Worm (Caenorhabditis elegans) whole organism, L4 larva: ENCODE measurements around the gene sdz-7.

Experiments used
- D1046.2 ChIP-seq: fragments of 200-800 bp; sonication (Bioruptor generic); IDR thresholded peaks from 2 replicates; pipeline ENCODE4 v1.3.6; 2022; ENCODE audit warnings: missing genetic modification characterization, missing compliant biosample characterization
- F10B5.3 ChIP-seq: sonication (generic microtip); optimal IDR thresholded peaks from 2 replicates; lab custom pipeline; 2016; ENCODE audit warnings: mild to moderate bottlenecking, missing genetic modification characterization, missing compliant biosample characterization
- F44E2.7 ChIP-seq: fragments of 200-800 bp; sonication (Bioruptor generic); IDR thresholded peaks from 2 replicates; pipeline ENCODE4 v2.1.2; 2022; ENCODE audit warnings: missing genetic modification characterization, missing compliant biosample characterization
- F49E8.2 ChIP-seq: sonication (generic microtip); optimal IDR thresholded peaks from 2 replicates; lab custom pipeline; 2016; ENCODE audit warnings: missing compliant biosample characterization, mild to moderate bottlenecking, missing genetic modification characterization, borderline replicate concordance
- Y48G9A.11 ChIP-seq: fragments of 200-800 bp; sonication (Bioruptor generic); IDR thresholded peaks from 2 replicates; pipeline ENCODE4 v1.3.6; 2022; ENCODE audit warnings: missing genetic modification reagents, missing genetic modification characterization, missing compliant biosample characterization
- aha-1 ChIP-seq: fragments of 150-350 bp; peaks from one replicate; lab custom pipeline; 2014; ENCODE audit warnings: missing biosample characterization, missing genetic modification characterization
- ama-1 ChIP-seq: fragments of 150-350 bp; optimal IDR thresholded peaks from 2 replicates; lab custom pipeline; 2014; ENCODE audit warnings: inconsistent platforms, mixed read lengths
- ceh-20 ChIP-seq: fragments of 200-800 bp; sonication (Bioruptor generic); IDR thresholded peaks from 2 replicates; pipeline ENCODE4 v1.3.6; 2022; ENCODE audit warnings: missing genetic modification reagents, missing genetic modification characterization, missing compliant biosample characterization
- ces-1 ChIP-seq: fragments of 150-350 bp; sonication (generic microtip); optimal IDR thresholded peaks from 4 replicates; lab custom pipeline; 2014; ENCODE audit warnings: missing biosample characterization, missing genetic modification reagents, missing genetic modification characterization
- ctbp-1 ChIP-seq: fragments of 200-800 bp; sonication (Bioruptor generic); IDR thresholded peaks from 2 replicates; pipeline ENCODE4 v1.3.6; 2022; ENCODE audit warnings: missing genetic modification reagents, missing genetic modification characterization, missing compliant biosample characterization
- daf-16 ChIP-seq, 3 experiments: sonication (generic microtip); optimal IDR thresholded peaks; 2 replicates each; lab custom pipeline; 2016 to 2017; ENCODE audit warnings: missing genetic modification characterization in 3 of 3, missing genetic modification reagents in 3 of 3, mild to moderate bottlenecking in 2 of 3, missing compliant biosample characterization in 2 of 3, missing biosample characterization in 1 of 3, moderate library complexity in 1 of 3
- dmd-9 ChIP-seq: fragments of 200-800 bp; sonication (Bioruptor generic); IDR thresholded peaks from 2 replicates; pipeline ENCODE4 v1.3.6; 2022; ENCODE audit warnings: missing genetic modification reagents, missing genetic modification characterization, missing compliant biosample characterization
- duxl-1 ChIP-seq: sonication (generic microtip); optimal IDR thresholded peaks from 2 replicates; lab custom pipeline; 2016; ENCODE audit warnings: mild to moderate bottlenecking, missing genetic modification characterization, moderate library complexity, missing compliant biosample characterization; ENCODE audit not compliant: poor library complexity
- dve-1 ChIP-seq: sonication (generic microtip); optimal IDR thresholded peaks from 2 replicates; lab custom pipeline; 2017; ENCODE audit warnings: antibody characterized with exemption, mild to moderate bottlenecking, missing genetic modification characterization, missing compliant biosample characterization; ENCODE audit not compliant: insufficient read depth
- egl-43 ChIP-seq: fragments of 200-800 bp; sonication (Bioruptor generic); IDR thresholded peaks from 2 replicates; pipeline ENCODE4 v1.3.6; 2022; ENCODE audit warnings: missing genetic modification reagents, missing genetic modification characterization, missing compliant biosample characterization
- fos-1 ChIP-seq: fragments of 150-350 bp; optimal IDR thresholded peaks from 2 replicates; lab custom pipeline; 2014; ENCODE audit warnings: missing biosample characterization, missing genetic modification characterization
- hlh-11 ChIP-seq: fragments of 200-800 bp; sonication (Bioruptor generic); optimal IDR thresholded peaks from 2 replicates; lab custom pipeline; 2018; ENCODE audit warnings: mild to moderate bottlenecking, missing genetic modification characterization, missing compliant biosample characterization
- hlh-30 ChIP-seq: sonication (generic microtip); optimal IDR thresholded peaks from 2 replicates; lab custom pipeline; 2017; ENCODE audit warnings: antibody characterized with exemption, mild to moderate bottlenecking, missing genetic modification characterization, missing compliant biosample characterization; ENCODE audit not compliant: insufficient read depth
- lin-13 ChIP-seq: fragments of 150-350 bp; optimal IDR thresholded peaks from 2 replicates; lab custom pipeline; 2014; ENCODE audit warnings: missing biosample characterization, missing genetic modification reagents, missing genetic modification characterization
- lin-15B ChIP-seq: fragments of 150-350 bp; sonication (generic microtip); optimal IDR thresholded peaks from 3 replicates; lab custom pipeline; 2014; ENCODE audit warnings: missing biosample characterization, missing genetic modification characterization
- lin-29 ChIP-seq: fragments of 200-800 bp; sonication (Bioruptor generic); IDR thresholded peaks from 2 replicates; pipeline ENCODE4 v1.3.6; 2022; ENCODE audit warnings: missing genetic modification reagents, missing genetic modification characterization, missing compliant biosample characterization
- lin-39 ChIP-seq: fragments of 150-350 bp; optimal IDR thresholded peaks from 2 replicates; lab custom pipeline; 2014; ENCODE audit warnings: missing biosample characterization, missing genetic modification reagents, missing genetic modification characterization
- madf-9 ChIP-seq: fragments of 200-800 bp; sonication (Bioruptor generic); conservative IDR thresholded peaks from 2 replicates; pipeline ENCODE4 v1.3.6; 2022; ENCODE audit warnings: missing genetic modification reagents, missing genetic modification characterization, missing compliant biosample characterization
- mdl-1 ChIP-seq, 2 experiments: fragments of 150-350 bp in 1 of 2; sonication (generic microtip) in 1 of 2; optimal IDR thresholded peaks; 2 replicates each; lab custom pipeline; 2014 to 2017; ENCODE audit warnings: missing biosample characterization in 2 of 2, missing genetic modification characterization in 2 of 2
- nhr-111 ChIP-seq: fragments of 200-800 bp; sonication (Bioruptor generic); optimal IDR thresholded peaks from 2 replicates; lab custom pipeline; 2018; ENCODE audit warnings: mild to moderate bottlenecking, missing genetic modification characterization, missing compliant biosample characterization
- nhr-25 ChIP-seq: sonication (generic microtip); optimal IDR thresholded peaks from 2 replicates; lab custom pipeline; 2017; ENCODE audit warnings: missing genetic modification characterization, mild to moderate bottlenecking, missing compliant biosample characterization, antibody characterized with exemption, moderate library complexity, borderline replicate concordance; ENCODE audit not compliant: insufficient read depth
- nhr-28 ChIP-seq: fragments of 150-350 bp; optimal IDR thresholded peaks from 2 replicates; lab custom pipeline; 2014; ENCODE audit warnings: missing biosample characterization, missing genetic modification characterization
- nhr-77 ChIP-seq: fragments of 150-350 bp; optimal IDR thresholded peaks from 2 replicates; lab custom pipeline; 2014; ENCODE audit warnings: missing biosample characterization, missing genetic modification characterization
- saeg-2 ChIP-seq: fragments of 200-800 bp; sonication (Bioruptor generic); IDR thresholded peaks from 2 replicates; pipeline ENCODE4 v1.3.6; 2022; ENCODE audit warnings: missing genetic modification reagents, missing genetic modification characterization, missing compliant biosample characterization
- snpc-4 ChIP-seq: fragments of 150-350 bp; optimal IDR thresholded peaks from 2 replicates; lab custom pipeline; 2014; ENCODE audit warnings: missing biosample characterization, missing genetic modification characterization
- spr-1 ChIP-seq: sonication (generic microtip); optimal IDR thresholded peaks from 2 replicates; lab custom pipeline; 2016; ENCODE audit warnings: mild to moderate bottlenecking, missing genetic modification characterization, missing compliant biosample characterization
- tag-97 ChIP-seq: fragments of 200-800 bp; sonication (Bioruptor generic); IDR thresholded peaks from 2 replicates; pipeline ENCODE4 v1.3.6; 2022; ENCODE audit warnings: missing genetic modification characterization, missing compliant biosample characterization
- zag-1 ChIP-seq: fragments of 150-350 bp; optimal IDR thresholded peaks from 2 replicates; lab custom pipeline; 2014; ENCODE audit warnings: missing biosample characterization, missing genetic modification characterization
- zfp-2 ChIP-seq: sonication (generic microtip); optimal IDR thresholded peaks from 2 replicates; lab custom pipeline; 2016; ENCODE audit warnings: mild to moderate bottlenecking, missing genetic modification characterization, missing compliant biosample characterization
- ztf-11 ChIP-seq: fragments of 150-350 bp; optimal IDR thresholded peaks from 2 replicates; lab custom pipeline; 2014; ENCODE audit warnings: missing biosample characterization, missing genetic modification characterization
- ztf-7 ChIP-seq: fragments of 150-350 bp; optimal IDR thresholded peaks from 2 replicates; lab custom pipeline; 2014; ENCODE audit warnings: missing biosample characterization, missing genetic modification characterization

sdz-7 gene

DNA sequence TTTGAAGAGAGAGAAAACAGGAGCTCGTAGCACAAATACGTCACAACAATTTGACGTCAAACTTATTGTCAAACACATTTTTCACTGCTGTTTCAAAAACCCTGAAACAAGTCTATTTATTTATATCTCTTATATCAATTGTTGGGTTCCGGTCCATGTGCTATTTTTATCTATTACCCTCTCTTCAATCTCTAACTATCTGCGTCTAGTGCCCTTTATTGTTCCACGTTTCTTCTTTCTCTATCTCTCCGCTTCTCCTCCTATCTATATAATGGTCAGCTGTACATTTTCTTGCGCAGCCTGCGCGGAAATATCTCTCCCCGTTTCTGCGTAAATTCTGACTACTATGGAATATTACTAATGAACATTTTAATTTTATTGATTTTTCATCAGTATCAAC, 19.1 kb upstream of the sdz-7 start:
- TF ChIP-seq daf-16 (GFP tag; optimal IDR thresholded peaks at IDR 0.05; lab: Kevin White, UChicago): peak in 1 of 2 experiments; percentile 73
- no peak for TF ChIP-seq daf-16 (tag; optimal IDR thresholded peaks at IDR 0.05; lab: Kevin White, UChicago)
- TF ChIP-seq nhr-28: peak; percentile 42
- TF ChIP-seq lin-39 (tag; lab: Kevin White, UChicago): no peak
- peak in 1 of 2 experiments; percentile 77 for TF ChIP-seq mdl-1 (tag; optimal IDR thresholded peaks at IDR 0.05; lab: Kevin White, UChicago)
- no peak for TF ChIP-seq snpc-4
- peak; percentile 92 for TF ChIP-seq aha-1
- TF ChIP-seq hlh-11 (tag; lab: Kevin White, UChicago): peak; percentile 67
- TF ChIP-seq duxl-1 (tag; lab: Kevin White, UChicago): peak; percentile 52
- TF ChIP-seq, all 104 proteins: peak for 6

DNA sequence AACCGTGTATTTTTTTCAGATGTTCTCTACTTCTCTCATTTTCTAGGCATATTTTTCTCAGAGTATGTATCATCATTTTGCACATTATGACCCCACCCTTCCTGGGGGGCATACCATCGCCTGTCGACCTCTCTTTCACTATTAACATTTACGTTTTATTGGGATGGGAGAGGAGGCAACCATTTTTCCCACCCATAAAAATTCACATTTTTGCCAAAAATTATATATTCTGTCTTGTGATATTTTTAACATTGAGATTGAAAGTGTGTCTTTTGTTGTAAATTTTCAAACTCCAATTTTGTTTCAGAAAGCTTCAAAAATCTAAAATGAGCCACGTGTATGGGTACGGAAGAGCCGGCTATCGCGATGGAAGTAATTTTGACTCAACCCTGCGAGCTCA, 17.0 kb upstream of the sdz-7 start, which contains the start of gene F53C3.7:
F53C3.7 (plus strand) TSS at position 301 of the 400 bp plus-strand sequence.
- TF ChIP-seq tag-97 (GFP tag; lab: Robert Waterston, UW) (no peak), ceh-20 (GFP tag; lab: Robert Waterston, UW) (no peak), madf-9 (GFP tag; lab: Robert Waterston, UW) (no peak), saeg-2 (GFP tag; lab: Robert Waterston, UW) (no peak), F49E8.2 (tag; lab: Kevin White, UChicago) (no peak)

DNA sequence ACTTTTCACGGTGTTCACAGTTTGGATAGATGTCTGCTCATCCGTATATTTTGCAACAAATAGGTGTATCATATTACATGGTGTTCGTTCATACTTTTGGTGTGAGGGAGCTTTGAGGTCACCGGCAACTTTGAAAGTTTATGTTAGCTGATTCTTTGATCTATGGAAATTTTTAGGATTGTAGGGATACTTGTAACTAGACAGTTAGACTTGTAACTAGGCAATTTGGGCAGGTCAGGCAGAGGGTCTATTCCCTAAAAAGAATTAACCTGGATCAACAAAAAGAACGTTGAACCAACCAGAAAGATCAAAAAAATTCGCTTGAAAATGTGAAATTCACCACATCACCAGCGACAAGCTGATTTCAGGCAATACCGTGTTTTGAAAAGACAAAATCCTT, 16.1 kb upstream of the sdz-7 start:
- TF ChIP-seq aha-1 (peak; percentile 93), ama-1 (no peak), Y48G9A.11 (no peak), lin-13 (GFP tag; lab: Kevin White, UChicago) (no peak)
- TF ChIP-seq, all 104 proteins: peak for 1

DNA sequence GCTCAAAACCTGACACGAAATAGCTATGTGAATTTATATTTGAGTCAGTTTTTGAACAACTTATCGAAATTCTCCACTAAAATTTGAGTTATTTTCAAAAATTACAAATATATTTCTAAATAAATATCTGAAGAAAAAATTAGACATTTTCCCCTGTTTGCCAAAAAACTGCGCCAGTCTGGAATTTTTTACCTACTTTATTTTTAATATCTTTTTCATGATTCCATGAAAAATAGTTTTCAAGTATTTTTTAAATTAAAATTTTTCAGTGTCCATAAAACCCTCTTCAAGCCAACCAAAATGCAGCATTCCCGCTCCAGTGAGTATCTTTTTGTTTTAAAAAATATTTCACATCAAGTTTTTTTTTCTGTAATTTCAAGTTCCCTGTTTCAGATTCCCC, 13.3 kb upstream of the sdz-7 start, which contains the start of gene F53C3.8:
F53C3.8 (plus strand) TSS at position 301 of the 400 bp plus-strand sequence.
- TF ChIP-seq nhr-25 (tag; lab: Kevin White, UChicago) (no peak), ztf-11 (no peak)

DNA sequence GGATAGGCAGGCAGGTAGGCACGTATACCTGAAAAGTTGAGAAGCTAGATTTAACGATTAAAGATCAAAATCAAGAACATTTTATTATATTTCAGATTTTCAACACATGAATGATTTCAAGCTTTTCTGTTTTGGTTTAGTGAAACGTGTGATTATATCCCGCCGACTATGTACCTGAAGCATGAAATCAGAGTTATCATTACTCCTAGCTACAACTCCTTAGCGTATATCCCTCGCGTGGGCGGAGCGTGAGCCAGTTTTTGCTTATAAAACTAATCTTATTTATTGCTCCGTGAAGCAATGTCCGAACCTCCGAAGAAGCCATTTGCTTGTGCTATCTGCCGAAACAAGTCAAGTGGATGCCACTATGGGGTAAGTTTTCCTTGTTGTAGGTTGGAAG, 2.2 kb upstream of the sdz-7 start, which contains the start of gene nhr-166:
nhr-166 (plus strand) TSS at position 301 of the 400 bp plus-strand sequence.
- TF ChIP-seq hlh-30 (tag; lab: Kevin White, UChicago) (no peak), nhr-111 (GFP tag; lab: Kevin White, UChicago) (no peak), dmd-9 (no peak), spr-1 (tag; lab: Kevin White, UChicago) (no peak), dve-1 (tag; lab: Kevin White, UChicago) (no peak), ctbp-1 (GFP tag; lab: Robert Waterston, UW) (no peak), zag-1 (no peak), lin-29 (GFP tag; lab: Robert Waterston, UW) (no peak)

DNA sequence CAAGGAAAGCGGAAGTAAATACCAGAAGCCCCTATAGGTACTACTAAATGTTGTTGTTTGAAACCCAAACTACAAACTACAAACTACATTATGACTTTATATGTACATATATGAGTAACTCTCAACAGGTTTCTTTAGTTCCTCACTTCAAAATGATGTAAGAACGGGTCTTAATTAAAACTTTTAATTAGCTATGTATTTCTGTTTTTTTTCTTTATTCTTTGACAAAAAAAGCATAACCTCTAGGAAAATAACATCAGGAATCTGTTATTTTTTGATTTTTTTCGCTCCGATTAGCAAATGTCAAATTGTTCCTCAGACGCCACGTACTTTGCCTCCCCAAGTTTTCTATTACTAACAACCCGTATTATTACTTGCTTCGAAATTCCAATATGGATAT, 556 bp upstream of the sdz-7 start, which contains the start of gene srh-250:
srh-250 (plus strand) TSS at position 301 of the 400 bp plus-strand sequence.
- TF ChIP-seq ztf-7 (tag; lab: Kevin White, UChicago) (no peak), zfp-2 (no peak), F44E2.7 (no peak), nhr-111 (GFP tag; lab: Kevin White, UChicago) (no peak), ces-1 (GFP tag; lab: Kevin White, UChicago) (no peak), fos-1 (no peak), lin-15B (no peak), nhr-28 (no peak), zag-1 (no peak), spr-1 (tag; lab: Kevin White, UChicago) (no peak), nhr-77 (tag; lab: Kevin White, UChicago) (no peak), ctbp-1 (GFP tag; lab: Robert Waterston, UW) (no peak), D1046.2 (GFP tag; lab: Robert Waterston, UW) (no peak), egl-43 (GFP tag; lab: Robert Waterston, UW) (no peak), F10B5.3 (tag; lab: Kevin White, UChicago) (no peak)
